Worm (Caenorhabditis elegans) whole organism, L4 larva: Measurements from ENCODE around the gene msp-63.

ENCODE experiments used
- D1046.2 ChIP-seq: fragments of 200-800 bp; sonication (Bioruptor generic); IDR thresholded peaks from 2 replicates; pipeline ENCODE4 v1.3.6; 2022; ENCODE audit warnings: missing genetic modification characterization, missing compliant biosample characterization
- F37D6.2 ChIP-seq: sonication (generic microtip); optimal IDR thresholded peaks from 2 replicates; lab custom pipeline; 2016; ENCODE audit warnings: mild to moderate bottlenecking, missing genetic modification characterization, missing compliant biosample characterization
- Y105C5A.15 ChIP-seq: fragments of 200-800 bp; sonication (Bioruptor generic); IDR thresholded peaks from 2 replicates; pipeline ENCODE4 v1.3.6; 2022; ENCODE audit warnings: missing genetic modification characterization, missing compliant biosample characterization
- aha-1 ChIP-seq: fragments of 150-350 bp; peaks from one replicate; lab custom pipeline; 2014; ENCODE audit warnings: missing biosample characterization, missing genetic modification characterization
- attf-4 ChIP-seq: sonication (generic microtip); optimal IDR thresholded peaks from 3 replicates; lab custom pipeline; 2017; ENCODE audit warnings: missing biosample characterization, missing genetic modification characterization
- ceh-28 ChIP-seq: fragments of 150-350 bp; optimal IDR thresholded peaks from 2 replicates; lab custom pipeline; 2014; ENCODE audit warnings: missing biosample characterization, missing genetic modification reagents, missing genetic modification characterization
- ceh-82 ChIP-seq: sonication (generic microtip); optimal IDR thresholded peaks from 2 replicates; lab custom pipeline; 2017; ENCODE audit warnings: missing biosample characterization, missing genetic modification characterization
- ces-1 ChIP-seq: fragments of 150-350 bp; sonication (generic microtip); optimal IDR thresholded peaks from 4 replicates; lab custom pipeline; 2014; ENCODE audit warnings: missing biosample characterization, missing genetic modification reagents, missing genetic modification characterization
- cey-2 ChIP-seq: sonication (generic microtip); optimal IDR thresholded peaks from 3 replicates; lab custom pipeline; 2017; ENCODE audit warnings: missing genetic modification characterization, mild to moderate bottlenecking, missing compliant biosample characterization, antibody characterized with exemption, borderline replicate concordance; ENCODE audit not compliant: insufficient read depth
- daf-16 ChIP-seq, 3 experiments: sonication (generic microtip); optimal IDR thresholded peaks; 2 replicates each; lab custom pipeline; 2016 to 2017; ENCODE audit warnings: missing genetic modification characterization in 3 of 3, missing genetic modification reagents in 3 of 3, mild to moderate bottlenecking in 2 of 3, missing compliant biosample characterization in 2 of 3, missing biosample characterization in 1 of 3, moderate library complexity in 1 of 3
- daf-19 ChIP-seq: fragments of 200-800 bp; sonication (Bioruptor generic); conservative IDR thresholded peaks from 2 replicates; pipeline ENCODE4 v1.3.6; 2022; ENCODE audit warnings: missing genetic modification characterization, missing compliant biosample characterization
- daf-8 ChIP-seq: fragments of 200-800 bp; sonication (Bioruptor generic); IDR thresholded peaks from 2 replicates; pipeline ENCODE4 v1.3.6; 2022; ENCODE audit warnings: missing genetic modification characterization, missing compliant biosample characterization
- dmd-6 ChIP-seq: fragments of 200-800 bp; sonication (Bioruptor generic); IDR thresholded peaks from 2 replicates; pipeline ENCODE4 v1.3.6; 2022; ENCODE audit warnings: missing genetic modification reagents, missing genetic modification characterization, missing compliant biosample characterization
- duxl-1 ChIP-seq: sonication (generic microtip); optimal IDR thresholded peaks from 2 replicates; lab custom pipeline; 2016; ENCODE audit warnings: mild to moderate bottlenecking, missing genetic modification characterization, moderate library complexity, missing compliant biosample characterization; ENCODE audit not compliant: poor library complexity
- dve-1 ChIP-seq: sonication (generic microtip); optimal IDR thresholded peaks from 2 replicates; lab custom pipeline; 2017; ENCODE audit warnings: antibody characterized with exemption, mild to moderate bottlenecking, missing genetic modification characterization, missing compliant biosample characterization; ENCODE audit not compliant: insufficient read depth
- egl-27 ChIP-seq: sonication (generic microtip); optimal IDR thresholded peaks from 3 replicates; lab custom pipeline; 2017; ENCODE audit warnings: missing biosample characterization, missing genetic modification reagents, missing genetic modification characterization
- fkh-10 ChIP-seq: fragments of 150-350 bp; optimal IDR thresholded peaks from 2 replicates; lab custom pipeline; 2014; ENCODE audit warnings: missing biosample characterization, missing genetic modification reagents, missing genetic modification characterization
- jun-1 ChIP-seq: fragments of 150-350 bp; optimal IDR thresholded peaks from 2 replicates; lab custom pipeline; 2014; ENCODE audit warnings: missing biosample characterization, missing genetic modification reagents, missing genetic modification characterization
- lin-1 ChIP-seq: fragments of 200-800 bp; sonication (Bioruptor generic); IDR thresholded peaks from 2 replicates; pipeline ENCODE4 v1.3.6; 2022; ENCODE audit warnings: missing genetic modification reagents, missing genetic modification characterization, missing compliant biosample characterization
- lin-15B ChIP-seq: fragments of 150-350 bp; sonication (generic microtip); optimal IDR thresholded peaks from 3 replicates; lab custom pipeline; 2014; ENCODE audit warnings: missing biosample characterization, missing genetic modification characterization
- lin-29 ChIP-seq: fragments of 200-800 bp; sonication (Bioruptor generic); IDR thresholded peaks from 2 replicates; pipeline ENCODE4 v1.3.6; 2022; ENCODE audit warnings: missing genetic modification reagents, missing genetic modification characterization, missing compliant biosample characterization
- lsy-2 ChIP-seq, 2 experiments: fragments of 150-350 bp in 1 of 2; sonication (generic microtip) in 1 of 2; optimal IDR thresholded peaks; 2 replicates each; lab custom pipeline; 2014 to 2017; ENCODE audit warnings: missing biosample characterization in 2 of 2, missing genetic modification characterization in 2 of 2
- madf-9 ChIP-seq: fragments of 200-800 bp; sonication (Bioruptor generic); conservative IDR thresholded peaks from 2 replicates; pipeline ENCODE4 v1.3.6; 2022; ENCODE audit warnings: missing genetic modification reagents, missing genetic modification characterization, missing compliant biosample characterization
- mdl-1 ChIP-seq, 2 experiments: fragments of 150-350 bp in 1 of 2; sonication (generic microtip) in 1 of 2; optimal IDR thresholded peaks; 2 replicates each; lab custom pipeline; 2014 to 2017; ENCODE audit warnings: missing biosample characterization in 2 of 2, missing genetic modification characterization in 2 of 2
- mes-2 ChIP-seq: sonication (generic microtip); optimal IDR thresholded peaks from 2 replicates; lab custom pipeline; 2016; ENCODE audit warnings: missing genotype, mild to moderate bottlenecking, missing genetic modification characterization, missing compliant biosample characterization; ENCODE audit not compliant: poor library complexity, severe bottlenecking
- mxl-3 ChIP-seq: fragments of 200-800 bp; sonication (Bioruptor generic); optimal IDR thresholded peaks from 2 replicates; lab custom pipeline; 2018; ENCODE audit warnings: mild to moderate bottlenecking, missing genetic modification characterization, missing compliant biosample characterization
- nhr-11 ChIP-seq: fragments of 150-350 bp; optimal IDR thresholded peaks from 2 replicates; lab custom pipeline; 2014; ENCODE audit warnings: missing biosample characterization, missing genetic modification characterization
- nhr-41 ChIP-seq: fragments of 200-800 bp; sonication (Bioruptor generic); IDR thresholded peaks from 2 replicates; pipeline ENCODE4 v1.3.6; 2022; ENCODE audit warnings: missing genetic modification reagents, missing genetic modification characterization, missing compliant biosample characterization
- nhr-42 ChIP-seq: fragments of 200-800 bp; sonication (Bioruptor generic); IDR thresholded peaks from 2 replicates; pipeline ENCODE4 v1.3.6; 2022; ENCODE audit warnings: missing genetic modification characterization, missing compliant biosample characterization
- nhr-6 ChIP-seq: fragments of 150-350 bp; optimal IDR thresholded peaks from 2 replicates; lab custom pipeline; 2014; ENCODE audit warnings: missing biosample characterization, missing genetic modification characterization
- nhr-77 ChIP-seq: fragments of 150-350 bp; optimal IDR thresholded peaks from 2 replicates; lab custom pipeline; 2014; ENCODE audit warnings: missing biosample characterization, missing genetic modification characterization
- pha-4 ChIP-seq, 2 experiments: fragments of 150-350 bp in 1 of 2; fragments of 200-800 bp in 1 of 2; sonication (Bioruptor generic) in 1 of 2; IDR thresholded peaks in 1 of 2; optimal IDR thresholded peaks in 1 of 2; 2 replicates each; pipeline versions ENCODE4 v1.3.6 to Lab custom; 2014 to 2022; ENCODE audit warnings: missing genetic modification characterization in 2 of 2, missing genetic modification reagents in 2 of 2, missing biosample characterization in 1 of 2, missing compliant biosample characterization in 1 of 2
- php-3 ChIP-seq: fragments of 200-800 bp; sonication (Bioruptor generic); IDR thresholded peaks from 2 replicates; pipeline ENCODE4 v1.3.6; 2022; ENCODE audit warnings: missing genetic modification reagents, missing genetic modification characterization, missing compliant biosample characterization
- pqm-1 ChIP-seq: sonication (generic microtip); optimal IDR thresholded peaks from 2 replicates; lab custom pipeline; 2017; ENCODE audit warnings: missing biosample characterization, missing genetic modification characterization
- saeg-2 ChIP-seq: fragments of 200-800 bp; sonication (Bioruptor generic); IDR thresholded peaks from 2 replicates; pipeline ENCODE4 v1.3.6; 2022; ENCODE audit warnings: missing genetic modification reagents, missing genetic modification characterization, missing compliant biosample characterization
- sdz-12 ChIP-seq: fragments of 200-800 bp; sonication (Bioruptor generic); optimal IDR thresholded peaks from 2 replicates; lab custom pipeline; 2018; ENCODE audit warnings: mild to moderate bottlenecking, missing genetic modification characterization, missing compliant biosample characterization
- snpc-1.2 ChIP-seq: fragments of 200-800 bp; sonication (Bioruptor generic); IDR thresholded peaks from 2 replicates; pipeline ENCODE4 v1.3.6; 2022; ENCODE audit warnings: missing genetic modification reagents, missing genetic modification characterization, missing compliant biosample characterization
- snpc-4 ChIP-seq: fragments of 150-350 bp; optimal IDR thresholded peaks from 2 replicates; lab custom pipeline; 2014; ENCODE audit warnings: missing biosample characterization, missing genetic modification characterization
- tag-97 ChIP-seq: fragments of 200-800 bp; sonication (Bioruptor generic); IDR thresholded peaks from 2 replicates; pipeline ENCODE4 v1.3.6; 2022; ENCODE audit warnings: missing genetic modification characterization, missing compliant biosample characterization
- unc-130 ChIP-seq: sonication (generic microtip); optimal IDR thresholded peaks from 2 replicates; lab custom pipeline; 2016; ENCODE audit warnings: missing genetic modification reagents, missing genetic modification characterization, missing compliant biosample characterization
- unc-62 ChIP-seq, 3 experiments: fragments of 150-350 bp in 1 of 3; sonication (generic microtip); optimal IDR thresholded peaks in 2 of 3; peaks in 1 of 3; 1 replicate in 1 of 3; 2 replicates in 2 of 3; lab custom pipeline; 2014 to 2017; ENCODE audit warnings: missing biosample characterization in 3 of 3, missing genetic modification characterization in 3 of 3, missing genetic modification reagents in 3 of 3, missing genotype in 1 of 3
- vab-7 ChIP-seq: fragments of 200-800 bp; sonication (Bioruptor generic); IDR thresholded peaks from 2 replicates; pipeline ENCODE4 v1.3.6; 2022; ENCODE audit warnings: missing genetic modification reagents, missing genetic modification characterization, missing compliant biosample characterization
- zag-1 ChIP-seq: fragments of 150-350 bp; optimal IDR thresholded peaks from 2 replicates; lab custom pipeline; 2014; ENCODE audit warnings: missing biosample characterization, missing genetic modification characterization
- zfp-2 ChIP-seq: sonication (generic microtip); optimal IDR thresholded peaks from 2 replicates; lab custom pipeline; 2016; ENCODE audit warnings: mild to moderate bottlenecking, missing genetic modification characterization, missing compliant biosample characterization
- zip-11 ChIP-seq: fragments of 200-800 bp; sonication (Bioruptor generic); IDR thresholded peaks from 2 replicates; pipeline ENCODE4 v1.3.6; 2022; ENCODE audit warnings: missing genetic modification characterization, missing compliant biosample characterization
- zip-2 ChIP-seq: fragments of 150-350 bp; optimal IDR thresholded peaks from 2 replicates; lab custom pipeline; 2014; ENCODE audit warnings: missing biosample characterization, missing genetic modification characterization
- ztf-11 ChIP-seq: fragments of 150-350 bp; optimal IDR thresholded peaks from 2 replicates; lab custom pipeline; 2014; ENCODE audit warnings: missing biosample characterization, missing genetic modification characterization

The msp-63 gene

ce11 chrII:5810230-5810629 is 13.0 kb upstream of the msp-63 start, which contains the start of the genes msp-64 and ZK1248.5:
Gene msp-64, minus strand, starts transcription at chrII:5810330.
Gene ZK1248.5, plus strand, starts transcription at chrII:5810514.
- TF ChIP-seq ceh-82 (tag; lab: Kevin White, UChicago) (no peak), duxl-1 (tag; lab: Kevin White, UChicago) (no peak), lsy-2 (tag; optimal IDR thresholded peaks at IDR 0.05; lab: Kevin White, UChicago) (no peak), nhr-42 (no peak), lin-29 (no peak), aha-1 (tag; lab: Kevin White, UChicago) (no peak), zip-2 (tag; lab: Kevin White, UChicago) (no peak), D1046.2 (no peak), unc-62 (GFP tag; optimal IDR thresholded peaks at IDR 0.05 in 1 of 2; lab: Kevin White, UChicago) (no peak), unc-62 (tag; optimal IDR thresholded peaks at IDR 0.05; lab: Kevin White, UChicago) (no peak), zag-1 (tag; lab: Kevin White, UChicago) (no peak), mdl-1 (tag; optimal IDR thresholded peaks at IDR 0.05; lab: Kevin White, UChicago) (no peak), snpc-4 (tag; lab: Kevin White, UChicago) (no peak), ztf-11 (tag; lab: Kevin White, UChicago) (no peak), attf-4 (no peak)

- no peak for TF ChIP-seq pha-4 (GFP tag; IDR thresholded peaks at IDR 0.05; lab: Robert Waterston, UW)
- no peak for TF ChIP-seq pha-4 (tag; optimal IDR thresholded peaks at IDR 0.05; lab: Kevin White, UChicago)
- no peak for TF ChIP-seq cey-2 (tag; lab: Kevin White, UChicago)
- TF ChIP-seq fkh-10 (GFP tag; lab: Kevin White, UChicago) = no peak
- peak; percentile 89 for TF ChIP-seq dmd-6 (GFP tag; lab: Robert Waterston, UW)
- TF ChIP-seq vab-7 (GFP tag; lab: Robert Waterston, UW) = no peak
- TF ChIP-seq jun-1 (tag; lab: Kevin White, UChicago) = no peak
- TF ChIP-seq php-3 = no peak
- TF ChIP-seq saeg-2 (GFP tag; lab: Robert Waterston, UW) = no peak
- TF ChIP-seq dve-1 (tag; lab: Kevin White, UChicago) = peak; percentile 28
- no peak for TF ChIP-seq zag-1 (tag; lab: Kevin White, UChicago)
- TF ChIP-seq zip-11 (GFP tag; lab: Robert Waterston, UW) = no peak
- TF ChIP-seq daf-19 (GFP tag; lab: Robert Waterston, UW) = no peak
- no peak for TF ChIP-seq nhr-11 (tag; lab: Kevin White, UChicago)
- no peak for TF ChIP-seq snpc-1.2
- peak; percentile 92 for TF ChIP-seq pqm-1 (tag; lab: Kevin White, UChicago)
- TF ChIP-seq mes-2 (tag; lab: Kevin White, UChicago) = no peak
- no peak for TF ChIP-seq lsy-2 (tag; optimal IDR thresholded peaks at IDR 0.05; lab: Kevin White, UChicago)
- TF ChIP-seq lin-15B (tag; lab: Kevin White, UChicago) = no peak
- TF ChIP-seq duxl-1 (tag; lab: Kevin White, UChicago) = no peak
- TF ChIP-seq madf-9 (GFP tag; lab: Robert Waterston, UW) = no peak
- TF ChIP-seq F37D6.2 (tag; lab: Kevin White, UChicago) = no peak
- TF ChIP-seq unc-130 (GFP tag; lab: Kevin White, UChicago) = no peak
- TF ChIP-seq tag-97 = no peak
- TF ChIP-seq ceh-82 (tag; lab: Kevin White, UChicago) = no peak
- TF ChIP-seq Y105C5A.15 (GFP tag; lab: Robert Waterston, UW) = no peak
- TF ChIP-seq daf-16 (GFP tag; optimal IDR thresholded peaks at IDR 0.05; lab: Kevin White, UChicago) = no peak
- peak; percentile 38 for TF ChIP-seq daf-16 (tag; optimal IDR thresholded peaks at IDR 0.05; lab: Kevin White, UChicago)
- TF ChIP-seq nhr-6 (tag; lab: Kevin White, UChicago) = no peak
- no peak for TF ChIP-seq daf-8
- TF ChIP-seq attf-4 = no peak
- TF ChIP-seq mxl-3 (GFP tag; lab: Kevin White, UChicago) = no peak
- TF ChIP-seq snpc-4 (tag; lab: Kevin White, UChicago) = no peak
- no peak for TF ChIP-seq zfp-2
- TF ChIP-seq ceh-28 (tag; lab: Kevin White, UChicago) = no peak
- TF ChIP-seq ces-1 (GFP tag; lab: Kevin White, UChicago) = no peak
- TF ChIP-seq sdz-12 = no peak
- TF ChIP-seq nhr-77 (tag; lab: Kevin White, UChicago) = peak; percentile 52
- no peak for TF ChIP-seq egl-27 (tag; lab: Kevin White, UChicago)
- no peak for TF ChIP-seq zip-2 (tag; lab: Kevin White, UChicago)
- 0 out of 2 replicates have a peak, but pooled peaks have one; percentile 26 for TF ChIP-seq lin-1 (GFP tag; lab: Robert Waterston, UW)
- TF ChIP-seq nhr-41 = peak; percentile 60; the same call in 1 of the 2 replicates
Measured at ce11 chrII:5806563-5806962, 9.3 kb upstream of the msp-63 start.
